Worm (Caenorhabditis elegans): ENCODE data around the gene catp-7.
A peak's percentile ranks its signal among the peaks of the same experiment; 100 is the strongest.

Gene catp-7

ce11 chrIV:8585076-8586033, at the start of gene catp-7:
TSS of gene catp-7 (plus strand) at chrIV:8585983.
- TF ChIP-seq gmeb-1 (tag; optimal IDR thresholded peaks at IDR 0.05) (peak; percentile 43), sma-3 (GFP tag; optimal IDR thresholded peaks at IDR 0.05) (peak; percentile 25), F13H6.1 (tag; optimal IDR thresholded peaks at IDR 0.05) (peak; percentile 6), crh-2 (tag; optimal IDR thresholded peaks at IDR 0.05) (peak; percentile 77), zag-1 (tag; optimal IDR thresholded peaks at IDR 0.05) (no peak), fos-1 (tag; optimal IDR thresholded peaks at IDR 0.05) (peak; percentile 56), nhr-77 (tag; optimal IDR thresholded peaks at IDR 0.05) (no peak), nhr-129 (tag; optimal IDR thresholded peaks at IDR 0.05) (peak; percentile 23)

ce11 chrIV:8538011-8538658, 47.6 kb upstream of the catp-7 start:
- TF ChIP-seq elt-3 (tag; optimal IDR thresholded peaks at IDR 0.05) (no peak), gmeb-1 (tag; optimal IDR thresholded peaks at IDR 0.05) (peak; percentile 18), sma-3 (GFP tag; optimal IDR thresholded peaks at IDR 0.05) (peak; percentile 36), lin-13 (GFP tag; optimal IDR thresholded peaks at IDR 0.05) (peak; percentile 0)

ce11 chrIV:8538659-8539173, 47.1 kb upstream of the catp-7 start, which contains the start of gene hyl-1:
TSS of gene hyl-1 (plus strand) at chrIV:8539123.
- TF ChIP-seq snpc-4 (tag; optimal IDR thresholded peaks at IDR 0.05) = no peak
- TF ChIP-seq nhr-77 (tag; optimal IDR thresholded peaks at IDR 0.05) = no peak
- TF ChIP-seq ztf-11 (tag; optimal IDR thresholded peaks at IDR 0.05) = no peak
- no peak for TF ChIP-seq ceh-16 (tag; optimal IDR thresholded peaks at IDR 0.05)

DNA sequence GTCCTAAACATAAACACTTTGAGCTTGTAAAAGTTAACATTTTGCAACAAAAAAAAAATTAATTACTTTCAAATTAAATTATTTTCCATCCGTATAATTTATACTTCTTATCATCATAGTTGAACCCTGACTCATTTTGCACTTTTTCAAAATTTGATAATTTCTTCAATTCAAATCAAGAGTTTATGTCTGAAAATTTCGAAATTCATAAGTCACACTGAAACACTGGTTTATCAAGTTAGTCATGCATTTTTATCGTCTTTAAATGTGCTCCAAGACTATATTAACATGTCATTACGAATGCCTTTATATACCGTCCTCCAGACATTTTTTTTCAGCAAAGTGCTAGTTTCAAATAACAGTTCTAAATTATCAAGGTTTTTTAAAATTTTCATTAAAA, 46.1 kb upstream of the catp-7 start:
- TF ChIP-seq fos-1 (tag; optimal IDR thresholded peaks at IDR 0.05) = peak; percentile 95
- TF ChIP-seq sma-9 (GFP tag; optimal IDR thresholded peaks at IDR 0.05) = peak; percentile 46
- TF ChIP-seq sma-9 (tag; optimal IDR thresholded peaks at IDR 0.05) = no peak
- TF ChIP-seq lin-13 (GFP tag; optimal IDR thresholded peaks at IDR 0.05) = no peak
- TF ChIP-seq peb-1 (tag; optimal IDR thresholded peaks at IDR 0.05) = no peak

DNA sequence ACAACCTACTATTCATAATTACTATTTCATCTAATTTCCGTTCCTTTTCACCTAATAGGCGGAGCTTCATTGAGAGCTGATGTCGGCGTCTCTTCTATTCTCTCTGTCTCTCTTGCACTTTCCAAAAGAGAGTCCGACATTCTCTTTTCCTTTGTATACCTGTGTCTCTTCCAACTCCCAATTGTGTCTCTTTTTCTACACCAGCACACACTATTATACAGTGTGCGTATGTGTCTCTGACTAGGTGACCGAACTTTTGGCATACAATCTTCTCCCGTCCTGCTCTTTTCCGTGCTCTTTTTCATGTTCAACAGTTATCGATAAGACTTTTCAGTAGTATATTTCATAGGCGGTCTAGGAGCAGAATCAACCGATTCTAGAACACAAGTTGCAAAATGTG, 45.5 kb upstream of the catp-7 start:
- TF ChIP-seq nhr-25 (tag; optimal IDR thresholded peaks at IDR 0.05) (no peak), nhr-21 (tag; optimal IDR thresholded peaks at IDR 0.05) (no peak), ztf-1 (GFP tag; conservative IDR thresholded peaks at IDR 0.05) (no peak), nhr-11 (tag; optimal IDR thresholded peaks at IDR 0.05) (no peak), aly-2 (tag; optimal IDR thresholded peaks at IDR 0.05) (no peak), snpc-4 (tag; optimal IDR thresholded peaks at IDR 0.05) (no peak), ztf-11 (tag; optimal IDR thresholded peaks at IDR 0.05) (no peak), sma-9 (GFP tag; optimal IDR thresholded peaks at IDR 0.05) (peak; percentile 33), sma-9 (tag; optimal IDR thresholded peaks at IDR 0.05) (no peak), peb-1 (tag; optimal IDR thresholded peaks at IDR 0.05) (no peak), ztf-4 (tag; optimal IDR thresholded peaks at IDR 0.05) (no peak), nhr-23 (tag; optimal IDR thresholded peaks at IDR 0.05) (no peak), crh-2 (tag; optimal IDR thresholded peaks at IDR 0.05) (peak; percentile 29), nhr-129 (tag; optimal IDR thresholded peaks at IDR 0.05) (no peak), gmeb-1 (tag; optimal IDR thresholded peaks at IDR 0.05) (no peak), lin-13 (GFP tag; optimal IDR thresholded peaks at IDR 0.05) (no peak), F13H6.1 (tag; optimal IDR thresholded peaks at IDR 0.05) (peak; percentile 25), unc-62 (GFP tag; optimal IDR thresholded peaks at IDR 0.05) (no peak), unc-55 (GFP tag; optimal IDR thresholded peaks at IDR 0.05) (no peak), mab-5 (tag; optimal IDR thresholded peaks at IDR 0.05) (no peak), fos-1 (tag; optimal IDR thresholded peaks at IDR 0.05) (peak; percentile 95)

DNA sequence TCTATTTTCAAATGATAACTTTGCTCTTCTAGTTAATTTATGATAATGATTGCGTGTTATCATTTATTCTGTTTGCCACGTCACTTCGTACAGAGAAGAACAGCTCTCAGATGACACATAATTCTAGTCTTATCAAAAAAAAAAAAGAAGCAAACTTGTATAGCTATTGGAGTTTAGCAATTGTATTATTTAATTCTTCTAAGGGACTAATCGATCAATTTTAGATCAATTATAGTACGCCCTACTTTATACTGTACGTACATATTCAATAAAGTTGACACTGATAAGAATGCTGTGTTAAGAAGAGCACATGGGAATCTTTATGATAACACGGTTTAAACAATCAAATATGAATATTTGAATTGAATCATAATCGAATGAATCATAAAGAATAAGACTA, 43.5 kb upstream of the catp-7 start:
- TF ChIP-seq ztf-11 (tag; optimal IDR thresholded peaks at IDR 0.05) (no peak), nhr-12 (tag; optimal IDR thresholded peaks at IDR 0.05) (no peak), lsy-2 (tag; optimal IDR thresholded peaks at IDR 0.05) (no peak), nhr-25 (tag; optimal IDR thresholded peaks at IDR 0.05) (no peak), unc-39 (tag; optimal IDR thresholded peaks at IDR 0.05) (no peak), crh-2 (tag; optimal IDR thresholded peaks at IDR 0.05) (peak; percentile 65), elt-1 (tag; optimal IDR thresholded peaks at IDR 0.05) (no peak), ztf-1 (GFP tag; conservative IDR thresholded peaks at IDR 0.05) (no peak), sma-9 (GFP tag; optimal IDR thresholded peaks at IDR 0.05) (peak; percentile 19), sma-9 (tag; optimal IDR thresholded peaks at IDR 0.05) (no peak), nhr-11 (tag; optimal IDR thresholded peaks at IDR 0.05) (no peak), skn-1 (tag; optimal IDR thresholded peaks at IDR 0.05) (no peak), fos-1 (tag; optimal IDR thresholded peaks at IDR 0.05) (peak; percentile 94)

All from whole organism, L2 larva.